Fruit fly (Drosophila melanogaster) whole organism, wandering third instar larva: ENCODE results near the gene dmrt99B.
A peak's percentile ranks its signal among the peaks of the same experiment; 100 is the strongest.

Source experiments
- Abd-B ChIP-seq: fragments of >200 bp; optimal IDR thresholded peaks from 2 replicates; lab custom pipeline; 2017; ENCODE audit warnings: missing biosample characterization, missing genetic modification characterization
- CG32264 ChIP-seq: fragments of 200-800 bp; sonication (Bioruptor generic); optimal IDR thresholded peaks from 2 replicates; lab custom pipeline; 2016; ENCODE audit warnings: missing biosample characterization, missing genetic modification characterization
- CG9705 ChIP-seq: fragments of 200-800 bp; sonication (Bioruptor generic); optimal IDR thresholded peaks from 2 replicates; lab custom pipeline; 2018; ENCODE audit warnings: missing biosample characterization, mild to moderate bottlenecking, missing genetic modification characterization
- Dfd ChIP-seq: fragments of >200 bp; optimal IDR thresholded peaks from 2 replicates; lab custom pipeline; 2017; ENCODE audit warnings: missing biosample characterization, missing genetic modification characterization
- Dif ChIP-seq: fragments of 200-275, 200-300 bp; sonication (Bioruptor generic); optimal IDR thresholded peaks from 2 replicates; lab custom pipeline; 2018; ENCODE audit warnings: missing biosample characterization, missing genetic modification characterization; ENCODE audit not compliant: partially characterized antibody
- GATAd ChIP-seq: sonication (Bioruptor generic); optimal IDR thresholded peaks from 2 replicates; lab custom pipeline; 2016; ENCODE audit warnings: missing biosample characterization, missing genetic modification characterization
- HLH106 ChIP-seq: fragments of 200-800 bp; optimal IDR thresholded peaks from 3 replicates; lab custom pipeline; 2019; ENCODE audit warnings: missing biosample characterization, mild to moderate bottlenecking, missing genetic modification characterization, moderate library complexity
- Hnf4 ChIP-seq: fragments of 200-800 bp; sonication (Bioruptor generic); optimal IDR thresholded peaks from 2 replicates; lab custom pipeline; 2016; ENCODE audit warnings: missing biosample characterization, mild to moderate bottlenecking, missing genetic modification characterization
- Hr78 ChIP-seq: fragments of >200 bp; optimal IDR thresholded peaks from 2 replicates; lab custom pipeline; 2017; ENCODE audit warnings: missing biosample characterization, missing genetic modification characterization
- Hr83 ChIP-seq: fragments of 200-300 bp; sonication (Bioruptor generic); optimal IDR thresholded peaks from 2 replicates; lab custom pipeline; 2016; ENCODE audit warnings: missing biosample characterization, mild to moderate bottlenecking, missing genetic modification characterization, moderate library complexity; ENCODE audit not compliant: poor library complexity, severe bottlenecking
- Jra ChIP-seq: sonication (Bioruptor generic); optimal IDR thresholded peaks from 2 replicates; lab custom pipeline; 2016; ENCODE audit warnings: missing biosample characterization, missing genetic modification characterization
- Mio ChIP-seq: sonication (Bioruptor generic); optimal IDR thresholded peaks from 2 replicates; lab custom pipeline; 2016; ENCODE audit warnings: missing biosample characterization, missing genetic modification characterization
- Myc ChIP-seq: fragments of >200 bp; optimal IDR thresholded peaks from 2 replicates; lab custom pipeline; 2017
- N ChIP-seq: fragments of >200 bp; optimal IDR thresholded peaks from 2 replicates; lab custom pipeline; 2018; ENCODE audit warnings: missing biosample characterization, missing external identifiers, missing genetic modification characterization
- OdsH ChIP-seq: fragments of 200-800 bp; sonication (Bioruptor generic); optimal IDR thresholded peaks from 2 replicates; lab custom pipeline; 2016; ENCODE audit warnings: missing biosample characterization, mild to moderate bottlenecking, missing genetic modification characterization
- Rel ChIP-seq, 2 experiments: fragments of 200-800 bp; sonication (Bioruptor generic) in 1 of 2; optimal IDR thresholded peaks; 2 replicates in 1 of 2; 3 replicates in 1 of 2; lab custom pipeline; 2016 to 2019; ENCODE audit warnings: mild to moderate bottlenecking in 2 of 2, missing biosample characterization in 2 of 2, missing genetic modification characterization in 2 of 2, moderate library complexity in 1 of 2
- Sp1 ChIP-seq: fragments of 200-800 bp; sonication (Bioruptor generic); optimal IDR thresholded peaks from 3 replicates; lab custom pipeline; 2019; ENCODE audit warnings: missing biosample characterization, mild to moderate bottlenecking, missing genetic modification characterization, moderate library complexity
- Vsx2 ChIP-seq: fragments of 200-300, 225-300 bp; sonication (Bioruptor generic); optimal IDR thresholded peaks from 2 replicates; lab custom pipeline; 2018; ENCODE audit warnings: missing biosample characterization, missing genetic modification characterization; ENCODE audit not compliant: partially characterized antibody
- br ChIP-seq: fragments of 200-800 bp; sonication (Bioruptor generic); optimal IDR thresholded peaks from 2 replicates; lab custom pipeline; 2016; ENCODE audit warnings: missing biosample characterization, missing genetic modification characterization
- brk ChIP-seq: fragments of 200-800 bp; sonication (Bioruptor generic); optimal IDR thresholded peaks from 2 replicates; lab custom pipeline; 2016; ENCODE audit warnings: missing biosample characterization, mild to moderate bottlenecking, missing genetic modification characterization
- dl ChIP-seq, 2 experiments: fragments of 175-275, 200-275 bp in 1 of 2; fragments of 200-275 bp in 1 of 2; sonication (Bioruptor generic); optimal IDR thresholded peaks; lab custom pipeline; 2018; ENCODE audit warnings: mild to moderate bottlenecking in 2 of 2, missing biosample characterization in 2 of 2, missing genetic modification characterization in 2 of 2, moderate library complexity in 2 of 2; ENCODE audit not compliant: partially characterized antibody in 2 of 2, insufficient read depth in 1 of 2
- dmrt93B ChIP-seq: fragments of 200-800 bp; sonication (Bioruptor generic); optimal IDR thresholded peaks from 2 replicates; lab custom pipeline; 2018; ENCODE audit warnings: missing biosample characterization, mild to moderate bottlenecking, missing genetic modification characterization
- dsf ChIP-seq: sonication (Bioruptor generic); optimal IDR thresholded peaks from 2 replicates; lab custom pipeline; 2016; ENCODE audit warnings: missing biosample characterization, missing genetic modification characterization, borderline replicate concordance
- ey ChIP-seq: fragments of 200-800 bp; sonication (Bioruptor generic); optimal IDR thresholded peaks from 2 replicates; lab custom pipeline; 2016; ENCODE audit warnings: missing biosample characterization, missing genetic modification characterization
- foxo ChIP-seq, 2 experiments: fragments of 200-800 bp; sonication (Bioruptor generic); optimal IDR thresholded peaks; 2 replicates in 1 of 2; 3 replicates in 1 of 2; lab custom pipeline; 2016 to 2017; ENCODE audit warnings: missing biosample characterization in 2 of 2, missing genetic modification characterization in 2 of 2
- fru ChIP-seq: fragments of 200-800 bp; sonication (Bioruptor generic); optimal IDR thresholded peaks from 3 replicates; lab custom pipeline; 2016; ENCODE audit warnings: missing biosample characterization, mild to moderate bottlenecking, missing genetic modification characterization
- h ChIP-seq: fragments of 200-800 bp; sonication (Bioruptor generic); optimal IDR thresholded peaks from 3 replicates; lab custom pipeline; 2016; ENCODE audit warnings: missing biosample characterization, mild to moderate bottlenecking, missing genetic modification characterization
- jim ChIP-seq: fragments of 175-275, 200-325 bp; sonication (Bioruptor generic); optimal IDR thresholded peaks from 2 replicates; lab custom pipeline; 2016; ENCODE audit warnings: missing biosample characterization, mild to moderate bottlenecking, missing genetic modification characterization
- pan ChIP-seq: fragments of >200 bp; optimal IDR thresholded peaks from 2 replicates; lab custom pipeline; 2017
- psq ChIP-seq: fragments of 200-800 bp; sonication (Bioruptor generic); optimal IDR thresholded peaks from 3 replicates; lab custom pipeline; 2017; ENCODE audit warnings: missing biosample characterization, mild to moderate bottlenecking, missing genetic modification characterization, moderate library complexity
- rgr ChIP-seq: fragments of 200-800 bp; sonication (Bioruptor generic); optimal IDR thresholded peaks from 3 replicates; lab custom pipeline; 2016; ENCODE audit warnings: missing biosample characterization, mild to moderate bottlenecking, missing genetic modification characterization
- sage ChIP-seq: fragments of 200-800 bp; sonication (Bioruptor generic); optimal IDR thresholded peaks from 2 replicates; lab custom pipeline; 2016; ENCODE audit warnings: missing biosample characterization, mild to moderate bottlenecking, missing genetic modification characterization
- sv ChIP-seq: fragments of 200-800 bp; sonication (Bioruptor generic); optimal IDR thresholded peaks from 3 replicates; lab custom pipeline; 2016; ENCODE audit warnings: missing biosample characterization, missing genetic modification characterization
- woc ChIP-seq: sonication (Bioruptor generic); optimal IDR thresholded peaks from 2 replicates; lab custom pipeline; 2016; ENCODE audit warnings: missing biosample characterization, mild to moderate bottlenecking, missing genetic modification characterization

dmrt99B gene

DNA sequence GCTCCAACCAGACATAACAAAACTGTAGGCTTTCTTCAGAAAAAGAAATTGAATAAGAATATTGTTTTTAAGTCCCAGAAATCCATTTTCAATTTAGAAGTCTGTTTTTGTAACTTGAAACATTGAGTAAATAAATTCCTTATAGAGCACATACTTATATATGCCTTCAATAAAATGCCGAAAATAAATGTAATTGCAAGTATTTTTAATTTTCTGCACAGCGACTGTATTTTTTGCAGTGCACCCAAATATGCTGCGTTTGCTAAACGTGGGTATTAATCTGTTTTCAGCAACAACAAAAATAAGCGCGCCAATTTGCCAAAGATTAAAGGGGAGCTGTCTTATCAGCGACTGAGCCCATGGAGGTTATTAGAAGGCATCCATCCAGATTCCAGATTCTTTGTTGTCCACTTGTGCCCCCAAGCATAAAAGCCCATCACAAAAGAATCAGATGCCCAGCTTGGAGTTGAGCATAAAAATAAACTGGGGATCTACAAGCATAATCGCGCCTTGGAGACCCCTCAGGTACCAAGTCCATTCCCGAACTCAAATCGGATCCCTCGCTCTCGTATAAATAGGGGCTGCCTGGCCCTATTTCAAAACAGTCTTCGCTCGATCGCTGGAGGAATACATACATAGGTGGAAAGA, 21.2 kb upstream of the dmrt99B start, which contains the start of gene Obp99a:
Gene Obp99a (plus strand): TSS at position 598 of the 648 bp plus-strand sequence.
- TF ChIP-seq h (GFP tag; lab: Kevin White, UChicago) (peak; percentile 22), OdsH (no peak), foxo (GFP tag; optimal IDR thresholded peaks at IDR 0.05; lab: Kevin White, UChicago) (peak in 1 of 2 experiments; percentile 32), woc (no peak), Sp1 (no peak), sage (GFP tag; lab: Kevin White, UChicago) (no peak), Rel (GFP tag; optimal IDR thresholded peaks at IDR 0.05; lab: Kevin White, UChicago) (no peak), Rel (tag; optimal IDR thresholded peaks at IDR 0.05; lab: Kevin White, UChicago) (peak; percentile 76), psq (GFP tag; lab: Kevin White, UChicago) (no peak), jim (GFP tag; lab: Kevin White, UChicago) (no peak), Hr78 (GFP tag; lab: Kevin White, UChicago) (no peak), HLH106 (tag; lab: Kevin White, UChicago) (no peak), N (GFP tag; lab: Kevin White, UChicago) (no peak), GATAd (GFP tag; lab: Kevin White, UChicago) (no peak), fru (GFP tag; lab: Kevin White, UChicago) (no peak), Myc (no peak), dsf (no peak), Hr83 (GFP tag; lab: Kevin White, UChicago) (no peak), dl (GFP tag; optimal IDR thresholded peaks at IDR 0.05; lab: Kevin White, UChicago; ENCODE audit: insufficient read depth in 1 of 2, partially characterized antibody in 2 of 2) (no peak), Dfd (GFP tag; lab: Kevin White, UChicago) (no peak), pan (lab: Kevin White, UChicago) (no peak), Dif (GFP tag; lab: Kevin White, UChicago) (no peak), Jra (GFP tag; lab: Kevin White, UChicago) (no peak), rgr (GFP tag; lab: Kevin White, UChicago) (no peak), CG32264 (no peak)

dm6 chr3R:29672156-29672555, 20.2 kb upstream of the dmrt99B start, which contains the start of gene ppk19:
TSS of gene ppk19 (plus strand) at chr3R:29672456.
- no peak for TF ChIP-seq Jra (GFP tag; lab: Kevin White, UChicago)
- no peak for TF ChIP-seq CG9705
- TF ChIP-seq pan (lab: Kevin White, UChicago), result no peak
- TF ChIP-seq foxo (GFP tag; optimal IDR thresholded peaks at IDR 0.05; lab: Kevin White, UChicago), result no peak
- no peak for TF ChIP-seq sage (GFP tag; lab: Kevin White, UChicago)
- TF ChIP-seq Hr78 (GFP tag; lab: Kevin White, UChicago), result no peak
- TF ChIP-seq dsf, result no peak

DNA sequence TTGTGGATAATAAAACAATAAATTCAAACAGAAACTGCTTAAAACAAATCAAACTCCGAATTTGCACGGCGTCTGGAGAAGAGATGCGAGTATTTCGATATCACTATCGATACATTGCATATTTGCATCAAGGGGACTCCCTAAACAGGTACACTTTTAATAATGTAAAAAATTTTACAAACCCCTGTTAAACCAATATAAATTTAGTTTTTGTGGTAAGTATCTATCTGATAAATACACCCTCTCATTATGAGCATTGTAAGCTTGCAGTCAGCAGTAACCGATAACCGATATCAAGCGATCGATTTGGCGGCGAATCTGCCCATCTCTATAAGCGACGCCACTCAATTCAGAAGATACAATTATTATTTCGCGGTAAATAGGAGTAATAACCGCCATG, 17.1 kb upstream of the dmrt99B start, which contains the start of the genes Bub3 and Cap-D2:
Gene Bub3 (minus strand): TSS at position 89 of the 400 bp plus-strand sequence.
Gene Cap-D2 (plus strand): TSS at position 319 of the 400 bp plus-strand sequence.
- peak; percentile 71 for TF ChIP-seq fru (GFP tag; lab: Kevin White, UChicago)
- TF ChIP-seq foxo (GFP tag; optimal IDR thresholded peaks at IDR 0.05; lab: Kevin White, UChicago), result peak in 1 of 2 experiments; percentile 77
- TF ChIP-seq Hnf4 (GFP tag; lab: Kevin White, UChicago), result no peak
- peak; percentile 35 for TF ChIP-seq dmrt93B (GFP tag; lab: Kevin White, UChicago)
- TF ChIP-seq GATAd (GFP tag; lab: Kevin White, UChicago), result no peak
- peak; percentile 70 for TF ChIP-seq ey
- TF ChIP-seq rgr (GFP tag; lab: Kevin White, UChicago), result peak; percentile 69
- TF ChIP-seq Abd-B (GFP tag; lab: Kevin White, UChicago), result no peak
- no peak for TF ChIP-seq Dif (GFP tag; lab: Kevin White, UChicago)
- TF ChIP-seq Myc, result peak; percentile 28
- peak; percentile 41 for TF ChIP-seq OdsH
- no peak for TF ChIP-seq Rel (GFP tag; optimal IDR thresholded peaks at IDR 0.05; lab: Kevin White, UChicago)
- TF ChIP-seq Rel (tag; optimal IDR thresholded peaks at IDR 0.05; lab: Kevin White, UChicago), result peak; percentile 19
- TF ChIP-seq Dfd (GFP tag; lab: Kevin White, UChicago), result no peak
- peak; percentile 55 for TF ChIP-seq HLH106 (tag; lab: Kevin White, UChicago)
- TF ChIP-seq woc, result no peak
- peak; percentile 25 for TF ChIP-seq psq (GFP tag; lab: Kevin White, UChicago)
- TF ChIP-seq br (GFP tag; lab: Kevin White, UChicago), result peak; percentile 63
- TF ChIP-seq h (GFP tag; lab: Kevin White, UChicago), result peak; percentile 83
- TF ChIP-seq sv (GFP tag; lab: Kevin White, UChicago), result peak; percentile 61
- no peak for TF ChIP-seq Mio (GFP tag; lab: Kevin White, UChicago)
- no peak for TF ChIP-seq sage (GFP tag; lab: Kevin White, UChicago)
- TF ChIP-seq Vsx2 (GFP tag; lab: Kevin White, UChicago), result no peak
- peak; percentile 59 for TF ChIP-seq Sp1
- TF ChIP-seq brk (GFP tag; lab: Kevin White, UChicago), result no peak
